Fruit fly (Drosophila melanogaster): ENCODE results near the gene CG6980.

CG6980 gene

DNA sequence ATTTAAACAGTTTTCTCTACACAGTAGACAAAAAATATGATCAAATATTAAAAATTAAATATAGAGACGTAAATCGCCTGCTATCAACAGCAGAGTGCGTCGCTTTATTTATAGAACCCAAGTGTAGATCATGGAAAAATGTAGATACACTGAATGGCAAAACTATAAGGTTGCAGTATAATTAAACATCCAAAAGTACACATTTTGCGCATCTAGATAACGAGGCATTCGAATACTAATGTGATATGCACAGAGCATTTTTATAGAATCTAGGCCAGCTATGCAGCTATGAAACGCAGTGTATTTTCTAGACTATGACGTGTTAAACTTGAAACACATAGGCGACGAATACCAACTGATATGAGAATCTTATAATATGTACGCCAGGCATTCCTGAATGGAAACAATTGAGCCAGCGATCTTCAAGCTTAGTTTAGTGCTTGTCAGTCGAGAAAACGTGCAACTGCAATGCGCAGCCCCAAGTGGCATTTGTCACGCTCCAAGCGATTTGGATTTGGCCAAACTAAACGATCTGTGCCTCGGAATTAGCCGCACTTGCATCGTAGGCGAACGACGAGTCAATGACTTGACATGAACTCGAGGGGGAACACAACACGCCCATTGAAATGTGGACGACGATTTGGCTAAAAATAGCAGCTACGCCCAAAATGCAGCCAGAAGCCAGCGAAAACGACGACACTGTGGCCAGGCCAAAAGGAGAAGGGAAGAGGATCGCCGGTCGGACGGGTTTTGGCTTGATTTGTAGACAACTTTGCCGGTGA, 3.6 kb downstream of the CG6980 start (continued):
- TF ChIP-seq CG6272 (GFP tag; IDR thresholded peaks at IDR 0.05) = peak; percentile 81
- TF ChIP-seq ttk (GFP tag; IDR thresholded peaks at IDR 0.05) = peak; percentile 77
- peak; percentile 86 for TF ChIP-seq bab2 (GFP tag; optimal IDR thresholded peaks at IDR 0.05)
- peak; percentile 89 for TF ChIP-seq Meics (GFP tag; optimal IDR thresholded peaks at IDR 0.05)
- peak; percentile 76 for TF ChIP-seq twi (tag; optimal IDR thresholded peaks at IDR 0.05)
- TF ChIP-seq Fer3 (tag; optimal IDR thresholded peaks at IDR 0.05) = peak; percentile 90
- peak; percentile 91 for TF ChIP-seq CG34422 (GFP tag; IDR thresholded peaks at IDR 0.05)
- no peak for TF ChIP-seq CG1832 (GFP tag; optimal IDR thresholded peaks at IDR 0.05)
- TF ChIP-seq CG33213 (GFP tag; optimal IDR thresholded peaks at IDR 0.05) = peak; percentile 45
- peak; percentile 66 for TF ChIP-seq Vsx1 (GFP tag; optimal IDR thresholded peaks at IDR 0.05)
- peak; percentile 8 for TF ChIP-seq CG8290 (GFP tag; optimal IDR thresholded peaks at IDR 0.05)
- TF ChIP-seq CG8290 (tag; optimal IDR thresholded peaks at IDR 0.05) = peak in 1 of 2 experiments; percentile 98
- TF ChIP-seq Opbp (GFP tag; IDR thresholded peaks at IDR 0.05; ENCODE audit: partially characterized antibody) = no peak
- peak; percentile 88 for TF ChIP-seq CG3281 (GFP tag; optimal IDR thresholded peaks at IDR 0.05)
- peak; percentile 63 for TF ChIP-seq Atf-2 (GFP tag; optimal IDR thresholded peaks at IDR 0.05)
- TF ChIP-seq CG7963 (GFP tag; IDR thresholded peaks at IDR 0.05; ENCODE audit: partially characterized antibody) = no peak
- TF ChIP-seq CG15514 (GFP tag; optimal IDR thresholded peaks at IDR 0.05) = peak; percentile 82
- peak; percentile 86 for TF ChIP-seq CG8924 (tag; optimal IDR thresholded peaks at IDR 0.05)
- peak; percentile 92 for TF ChIP-seq Hmr (GFP tag; optimal IDR thresholded peaks at IDR 0.05)
- peak; percentile 38 for TF ChIP-seq CG2116 (GFP tag; optimal IDR thresholded peaks at IDR 0.05)
- TF ChIP-seq Optix (GFP tag; IDR thresholded peaks at IDR 0.05) = peak; percentile 89
- peak; percentile 93 for TF ChIP-seq ems (GFP tag; optimal IDR thresholded peaks at IDR 0.05)
- peak; percentile 75; the same call in 1 of the 3 replicates for TF ChIP-seq gce (GFP tag; IDR thresholded peaks at IDR 0.05)
- TF ChIP-seq CG32767 (GFP tag; IDR thresholded peaks at IDR 0.05) = peak; percentile 81
- peak; percentile 75 for TF ChIP-seq Myb (GFP tag; optimal IDR thresholded peaks at IDR 0.05)
- TF ChIP-seq zf30C (GFP tag; optimal IDR thresholded peaks at IDR 0.05) = no peak
- TF ChIP-seq jing (GFP tag; optimal IDR thresholded peaks at IDR 0.05) = peak; percentile 76
- no peak for TF ChIP-seq Hr39 (optimal IDR thresholded peaks at IDR 0.05)
- peak; percentile 88 for TF ChIP-seq nmo (GFP tag; optimal IDR thresholded peaks at IDR 0.05)
- 0 out of 2 replicates have a peak, but pooled peaks have one; percentile 21 for TF ChIP-seq crol (GFP tag; IDR thresholded peaks at IDR 0.05)
- peak; percentile 86 for TF ChIP-seq Awh (GFP tag; IDR thresholded peaks at IDR 0.05)
- TF ChIP-seq Ssrp (tag; optimal IDR thresholded peaks at IDR 0.05) = peak; percentile 79
- peak; percentile 76 for TF ChIP-seq Ets97D (GFP tag; optimal IDR thresholded peaks at IDR 0.05)
- peak; percentile 2 for TF ChIP-seq Dp (GFP tag; optimal IDR thresholded peaks at IDR 0.05)
- TF ChIP-seq Nf-YC (tag; optimal IDR thresholded peaks at IDR 0.05) = peak; percentile 72
- TF ChIP-seq CoRest (tag; optimal IDR thresholded peaks at IDR 0.05) = peak; percentile 91
- no peak for TF ChIP-seq CG8478 (optimal IDR thresholded peaks at IDR 0.05)
- TF ChIP-seq shn (GFP tag; optimal IDR thresholded peaks at IDR 0.05) = peak; percentile 77
- no peak for TF ChIP-seq Dfd (GFP tag; optimal IDR thresholded peaks at IDR 0.05)
- peak in 1 of 3 experiments; percentile 38 for TF ChIP-seq lola (GFP tag; optimal IDR thresholded peaks at IDR 0.05)
- TF ChIP-seq CG7839 (tag; optimal IDR thresholded peaks at IDR 0.05) = peak; percentile 92
- TF ChIP-seq CG15696 (tag; optimal IDR thresholded peaks at IDR 0.05) = peak; percentile 30
- peak; percentile 78 for TF ChIP-seq MTF-1 (GFP tag; optimal IDR thresholded peaks at IDR 0.05; ENCODE audit: borderline replicate concordance)
- TF ChIP-seq CG13624 (GFP tag; optimal IDR thresholded peaks at IDR 0.05) = peak; percentile 92
- TF ChIP-seq slp2 (GFP tag; optimal IDR thresholded peaks at IDR 0.05) = peak; percentile 78
- TF ChIP-seq sob (GFP tag; IDR thresholded peaks at IDR 0.05) = peak; percentile 95
- TF ChIP-seq CG13123 (GFP tag; optimal IDR thresholded peaks at IDR 0.05) = peak; percentile 73
- TF ChIP-seq CG12299 (tag; optimal IDR thresholded peaks at IDR 0.05) = peak; percentile 73
- TF ChIP-seq danr (GFP tag; IDR thresholded peaks at IDR 0.05) = peak; percentile 75
- peak; percentile 77 for TF ChIP-seq wek (GFP tag; optimal IDR thresholded peaks at IDR 0.05)

All from whole organism, embryonic.